Worm (Caenorhabditis elegans) whole organism, L1 larva: ENCODE results near the gene gsnl-1.
A peak's percentile ranks its signal among the peaks of the same experiment; 100 is the strongest.

Experiments used
- C04F5.9 ChIP-seq: sonication (generic microtip); optimal IDR thresholded peaks from 2 replicates; lab custom pipeline; 2016; ENCODE audit warnings: missing genetic modification characterization, missing compliant biosample characterization
- C16A3.4 ChIP-seq: fragments of 150-350 bp; optimal IDR thresholded peaks from 2 replicates; lab custom pipeline; 2014; ENCODE audit warnings: missing biosample characterization, missing genetic modification characterization
- alr-1 ChIP-seq: fragments of 200-800 bp; sonication (Bioruptor generic); optimal IDR thresholded peaks from 2 replicates; lab custom pipeline; 2018; ENCODE audit warnings: borderline replicate concordance, mild to moderate bottlenecking, missing genetic modification characterization, missing compliant biosample characterization
- aly-2 ChIP-seq: fragments of 150-350 bp; optimal IDR thresholded peaks from 2 replicates; lab custom pipeline; 2014; ENCODE audit warnings: missing biosample characterization, missing genetic modification characterization
- ama-1 ChIP-seq: fragments of 150-350 bp; optimal IDR thresholded peaks from 2 replicates; lab custom pipeline; 2014
- blmp-1 ChIP-seq: fragments of 150-350 bp; optimal IDR thresholded peaks from 2 replicates; lab custom pipeline; 2014; ENCODE audit warnings: missing biosample characterization, missing genetic modification characterization
- ceh-88 ChIP-seq: fragments of 200-800 bp; sonication (Bioruptor generic); IDR thresholded peaks from 2 replicates; pipeline ENCODE4 v1.3.6; 2022; ENCODE audit warnings: missing genetic modification characterization, missing compliant biosample characterization
- ceh-90 ChIP-seq: sonication (generic microtip); optimal IDR thresholded peaks from 2 replicates; lab custom pipeline; 2016; ENCODE audit warnings: missing genetic modification characterization, missing compliant biosample characterization
- dpl-1 ChIP-seq, 3 experiments: fragments of 150-350 bp in 2 of 3; sonication (generic microtip) in 1 of 3; optimal IDR thresholded peaks; 2 replicates each; lab custom pipeline; 2014 to 2017; ENCODE audit warnings: missing biosample characterization in 3 of 3, missing genetic modification characterization in 3 of 3, missing genetic modification reagents in 3 of 3
- dsc-1 ChIP-seq: sonication (generic microtip); optimal IDR thresholded peaks from 2 replicates; lab custom pipeline; 2016; ENCODE audit warnings: mild to moderate bottlenecking, missing genetic modification characterization, missing compliant biosample characterization
- egl-13 ChIP-seq: sonication (generic microtip); optimal IDR thresholded peaks from 2 replicates; lab custom pipeline; 2016; ENCODE audit warnings: missing genotype, missing genetic modification reagents, missing genetic modification characterization, missing compliant biosample characterization
- elt-2 ChIP-seq: sonication (generic microtip); optimal IDR thresholded peaks from 2 replicates; lab custom pipeline; 2016; ENCODE audit warnings: missing genetic modification characterization, mild to moderate bottlenecking, inconsistent platforms, missing compliant biosample characterization, missing genetic modification reagents
- fkh-4 ChIP-seq: sonication (generic microtip); optimal IDR thresholded peaks from 2 replicates; lab custom pipeline; 2016; ENCODE audit warnings: missing compliant biosample characterization, missing genetic modification characterization, borderline replicate concordance
- fkh-8 ChIP-seq: sonication (generic microtip); optimal IDR thresholded peaks from 2 replicates; lab custom pipeline; 2016; ENCODE audit warnings: mild to moderate bottlenecking, missing genetic modification characterization, missing compliant biosample characterization
- hlh-17 ChIP-seq: fragments of 200-800 bp; sonication (Bioruptor generic); optimal IDR thresholded peaks from 2 replicates; lab custom pipeline; 2018; ENCODE audit warnings: missing genetic modification characterization, mild to moderate bottlenecking, missing compliant biosample characterization, moderate library complexity, borderline replicate concordance
- hlh-4 ChIP-seq: sonication (generic microtip); optimal IDR thresholded peaks from 2 replicates; lab custom pipeline; 2016; ENCODE audit warnings: mild to moderate bottlenecking, missing genetic modification characterization, missing compliant biosample characterization
- hpl-2 ChIP-seq: fragments of 150-350 bp; optimal IDR thresholded peaks from 2 replicates; lab custom pipeline; 2014; ENCODE audit warnings: missing biosample characterization, missing genetic modification reagents, missing genetic modification characterization
- lin-14 ChIP-seq: fragments of 200-800 bp; sonication (Bioruptor generic); optimal IDR thresholded peaks from 2 replicates; lab custom pipeline; 2018; ENCODE audit warnings: mild to moderate bottlenecking, missing genetic modification characterization, moderate library complexity, missing compliant biosample characterization
- lin-15B ChIP-seq: fragments of 150-350 bp; sonication (generic microtip); optimal IDR thresholded peaks from 3 replicates; lab custom pipeline; 2014; ENCODE audit warnings: missing biosample characterization, missing genetic modification characterization
- lin-35 ChIP-seq, 2 experiments: fragments of 150-350 bp; optimal IDR thresholded peaks; 2 replicates each; lab custom pipeline; 2014; ENCODE audit warnings: missing biosample characterization in 2 of 2, missing genetic modification characterization in 2 of 2, missing genetic modification reagents in 2 of 2
- mef-2 ChIP-seq: fragments of 150-350 bp; optimal IDR thresholded peaks from 2 replicates; lab custom pipeline; 2014; ENCODE audit warnings: missing biosample characterization, missing genetic modification characterization
- mep-1 ChIP-seq: fragments of 150-350 bp; optimal IDR thresholded peaks from 2 replicates; lab custom pipeline; 2014; ENCODE audit warnings: missing biosample characterization, missing genetic modification characterization
- nhr-19 ChIP-seq: fragments of 200-800 bp; sonication (Bioruptor generic); conservative IDR thresholded peaks from 2 replicates; pipeline ENCODE4 v1.3.6; 2022; ENCODE audit warnings: missing genetic modification characterization, missing compliant biosample characterization
- nhr-20 ChIP-seq: sonication (generic microtip); optimal IDR thresholded peaks from 2 replicates; lab custom pipeline; 2016; ENCODE audit warnings: mild to moderate bottlenecking, missing genetic modification characterization, missing compliant biosample characterization
- nhr-237 ChIP-seq: fragments of 150-350 bp; optimal IDR thresholded peaks from 2 replicates; lab custom pipeline; 2014; ENCODE audit warnings: missing biosample characterization, missing genetic modification characterization
- nhr-47 ChIP-seq: sonication (generic microtip); optimal IDR thresholded peaks from 2 replicates; lab custom pipeline; 2016; ENCODE audit warnings: mild to moderate bottlenecking, missing genetic modification characterization, moderate library complexity, missing compliant biosample characterization
- nhr-71 ChIP-seq: sonication (generic microtip); optimal IDR thresholded peaks from 2 replicates; lab custom pipeline; 2016; ENCODE audit warnings: mild to moderate bottlenecking, missing genetic modification characterization, moderate library complexity, missing compliant biosample characterization
- nhr-76 ChIP-seq: sonication (generic microtip); optimal IDR thresholded peaks from 2 replicates; lab custom pipeline; 2017; ENCODE audit warnings: missing biosample characterization, missing genetic modification characterization
- nhr-77 ChIP-seq: fragments of 150-350 bp; optimal IDR thresholded peaks from 2 replicates; lab custom pipeline; 2014; ENCODE audit warnings: missing biosample characterization, missing genetic modification characterization
- nhr-84 ChIP-seq: sonication (generic microtip); optimal IDR thresholded peaks from 2 replicates; lab custom pipeline; 2017; ENCODE audit warnings: missing biosample characterization, missing genetic modification characterization
- nhr-90 ChIP-seq: sonication (generic microtip); optimal IDR thresholded peaks from 2 replicates; lab custom pipeline; 2016; ENCODE audit warnings: mild to moderate bottlenecking, missing genetic modification characterization, missing compliant biosample characterization; ENCODE audit not compliant: poor library complexity
- pax-3 ChIP-seq: fragments of 200-800 bp; sonication (Bioruptor generic); optimal IDR thresholded peaks from 2 replicates; lab custom pipeline; 2018; ENCODE audit warnings: mild to moderate bottlenecking, missing genetic modification characterization, moderate library complexity, missing compliant biosample characterization
- rnt-1 ChIP-seq: sonication (generic microtip); optimal IDR thresholded peaks from 2 replicates; lab custom pipeline; 2016; ENCODE audit warnings: mild to moderate bottlenecking, missing genetic modification characterization, moderate library complexity, missing compliant biosample characterization
- skn-1 ChIP-seq: fragments of 150-350 bp; optimal IDR thresholded peaks from 2 replicates; lab custom pipeline; 2014; ENCODE audit warnings: missing biosample characterization, missing genetic modification characterization
- snpc-4 ChIP-seq: fragments of 150-350 bp; optimal IDR thresholded peaks from 2 replicates; lab custom pipeline; 2014; ENCODE audit warnings: missing biosample characterization, missing genetic modification characterization
- sox-4 ChIP-seq: sonication (generic microtip); optimal IDR thresholded peaks from 2 replicates; lab custom pipeline; 2016; ENCODE audit warnings: missing genetic modification characterization, missing compliant biosample characterization
- sptf-1 ChIP-seq: fragments of 150-350 bp; optimal IDR thresholded peaks from 2 replicates; lab custom pipeline; 2014; ENCODE audit warnings: missing biosample characterization, missing genetic modification characterization
- sup-37 ChIP-seq: fragments of 200-800 bp; sonication (Bioruptor generic); optimal IDR thresholded peaks from 2 replicates; lab custom pipeline; 2018; ENCODE audit warnings: mild to moderate bottlenecking, missing genetic modification characterization, missing compliant biosample characterization
- swsn-7 ChIP-seq: sonication (generic microtip); optimal IDR thresholded peaks from 2 replicates; lab custom pipeline; 2016; ENCODE audit warnings: missing genetic modification characterization, missing compliant biosample characterization
- tlp-1 ChIP-seq: fragments of 150-350 bp; optimal IDR thresholded peaks from 2 replicates; lab custom pipeline; 2014; ENCODE audit warnings: missing biosample characterization, missing genetic modification characterization
- unc-86 ChIP-seq: sonication (generic microtip); optimal IDR thresholded peaks from 2 replicates; lab custom pipeline; 2016; ENCODE audit warnings: missing genetic modification characterization, missing compliant biosample characterization
- unc-98 ChIP-seq: fragments of 200-800 bp; sonication (Bioruptor generic); IDR thresholded peaks from 2 replicates; pipeline ENCODE4 v1.3.6; 2022; ENCODE audit warnings: missing genetic modification characterization, missing compliant biosample characterization
- xbp-1 ChIP-seq: sonication (generic microtip); optimal IDR thresholded peaks from 2 replicates; lab custom pipeline; 2016; ENCODE audit warnings: missing genetic modification characterization, missing compliant biosample characterization
- zag-1 ChIP-seq: fragments of 150-350 bp; optimal IDR thresholded peaks from 2 replicates; lab custom pipeline; 2014; ENCODE audit warnings: missing biosample characterization, missing genetic modification characterization
- zip-4 ChIP-seq: fragments of 200-800 bp; sonication (Bioruptor generic); optimal IDR thresholded peaks from 2 replicates; lab custom pipeline; 2018; ENCODE audit warnings: mild to moderate bottlenecking, missing genetic modification characterization, moderate library complexity, missing compliant biosample characterization
- ztf-4 ChIP-seq: fragments of 150-350 bp; optimal IDR thresholded peaks from 2 replicates; lab custom pipeline; 2014; ENCODE audit warnings: missing biosample characterization, missing genetic modification characterization

The gsnl-1 gene

ce11 chrV:9471675-9472074 lies 25.2 kb upstream of the gsnl-1 start, which contains the start of gene flp-6:
Gene flp-6, plus strand, starts transcription at chrV:9471975.
- TF ChIP-seq xbp-1 (tag; lab: Kevin White, UChicago) (no peak), egl-13 (tag; lab: Kevin White, UChicago) (no peak), skn-1 (tag; lab: Kevin White, UChicago) (no peak), nhr-84 (tag; lab: Kevin White, UChicago) (no peak), sox-4 (tag; lab: Kevin White, UChicago) (no peak), hpl-2 (GFP tag; lab: Kevin White, UChicago) (no peak), alr-1 (tag; lab: Kevin White, UChicago) (no peak), dpl-1 (GFP tag; optimal IDR thresholded peaks at IDR 0.05; lab: Kevin White, UChicago) (no peak), ceh-90 (no peak), elt-2 (tag; lab: Kevin White, UChicago) (no peak), unc-98 (GFP tag; lab: Robert Waterston, UW) (no peak), lin-14 (GFP tag; lab: Kevin White, UChicago) (no peak), C04F5.9 (tag; lab: Kevin White, UChicago) (no peak), lin-15B (tag; lab: Kevin White, UChicago) (no peak), nhr-77 (no peak), C16A3.4 (tag; lab: Kevin White, UChicago) (no peak), ztf-4 (tag; lab: Kevin White, UChicago) (no peak), fkh-4 (tag; lab: Kevin White, UChicago) (no peak), nhr-76 (no peak), rnt-1 (tag; lab: Kevin White, UChicago) (no peak)

- peak; percentile 18 for TF ChIP-seq blmp-1
- TF ChIP-seq snpc-4 (tag; lab: Kevin White, UChicago), result no peak
- TF ChIP-seq unc-98 (GFP tag; lab: Robert Waterston, UW), result no peak
- TF ChIP-seq hlh-4, result no peak
- TF ChIP-seq lin-15B (tag; lab: Kevin White, UChicago), result no peak
- TF ChIP-seq swsn-7, result no peak
- TF ChIP-seq mef-2, result no peak
- TF ChIP-seq pax-3, result peak; percentile 55
- TF ChIP-seq dsc-1, result peak; percentile 66
- no peak for TF ChIP-seq nhr-71 (tag; lab: Kevin White, UChicago)
- TF ChIP-seq unc-86 (tag; lab: Kevin White, UChicago), result no peak
- no peak for TF ChIP-seq tlp-1
- TF ChIP-seq nhr-90 (tag; lab: Kevin White, UChicago), result no peak
- no peak for TF ChIP-seq ceh-88 (GFP tag; lab: Robert Waterston, UW)
- no peak for TF ChIP-seq ama-1
- no peak for TF ChIP-seq zag-1 (tag; lab: Kevin White, UChicago)
- no peak for TF ChIP-seq zip-4 (GFP tag; lab: Kevin White, UChicago)
- peak; percentile 24 for TF ChIP-seq fkh-8 (tag; lab: Kevin White, UChicago)
- no peak for TF ChIP-seq nhr-20
- TF ChIP-seq nhr-47 (tag; lab: Kevin White, UChicago), result peak; percentile 60
- no peak for TF ChIP-seq lin-35 (GFP tag; optimal IDR thresholded peaks at IDR 0.05; lab: Kevin White, UChicago)
- no peak for TF ChIP-seq sptf-1
- TF ChIP-seq nhr-77, result no peak
- peak; percentile 19 for TF ChIP-seq sox-4 (tag; lab: Kevin White, UChicago)
- no peak for TF ChIP-seq nhr-19
These were observed 22.9 kb upstream of the gsnl-1 start for ce11 chrV:9473924-9474323.

ce11 chrV:9477863-9478262 lies 19.0 kb upstream of the gsnl-1 start, which contains the start of gene nas-3:
Gene nas-3, plus strand, starts transcription at chrV:9478163.
- no peak for TF ChIP-seq hlh-4
- no peak for TF ChIP-seq mep-1 (tag; lab: Kevin White, UChicago)
- TF ChIP-seq rnt-1 (tag; lab: Kevin White, UChicago), result no peak
- TF ChIP-seq nhr-237 (tag; lab: Kevin White, UChicago), result no peak
- no peak for TF ChIP-seq aly-2 (tag; lab: Kevin White, UChicago)
- TF ChIP-seq egl-13 (tag; lab: Kevin White, UChicago), result no peak
- no peak for TF ChIP-seq hlh-17 (GFP tag; lab: Kevin White, UChicago)
- TF ChIP-seq sup-37 (GFP tag; lab: Kevin White, UChicago), result no peak
- no peak for TF ChIP-seq hpl-2 (GFP tag; lab: Kevin White, UChicago)
- no peak for TF ChIP-seq lin-35 (GFP tag; optimal IDR thresholded peaks at IDR 0.05; lab: Kevin White, UChicago)
- no peak for TF ChIP-seq skn-1 (tag; lab: Kevin White, UChicago)
